Worm (Caenorhabditis elegans): Measurements from ENCODE around the gene F43D2.3.

ce11 chrV:14648825-14649224 is 17.1 kb downstream of the F43D2.3 start:
- no peak for TF ChIP-seq nfya-1 (tag; optimal IDR thresholded peaks at IDR 0.05; ENCODE audit: borderline replicate concordance, insufficient read depth)
- TF ChIP-seq mes-4 (tag; optimal IDR thresholded peaks at IDR 0.05) = no peak
- TF ChIP-seq ztf-25 (GFP tag; IDR thresholded peaks at IDR 0.05) = no peak
- no peak for TF ChIP-seq F57A8.1 (GFP tag; optimal IDR thresholded peaks at IDR 0.05)
- no peak for TF ChIP-seq mxl-1 (tag; optimal IDR thresholded peaks at IDR 0.05)
- TF ChIP-seq aptf-2 (GFP tag; conservative IDR thresholded peaks at IDR 0.05) = no peak
- no peak for TF ChIP-seq ceh-27 (GFP tag; optimal IDR thresholded peaks at IDR 0.05)
